Fruit fly (Drosophila melanogaster) whole organism, prepupa: ENCODE results near the gene Zmynd8.

Experiments used
- Blimp-1 ChIP-seq: fragments of 200-800 bp; sonication (Bioruptor generic); optimal IDR thresholded peaks from 3 replicates; lab custom pipeline; 2017; ENCODE audit warnings: missing biosample characterization, missing genetic modification characterization, mild to moderate bottlenecking, moderate library complexity, missing genetic modification reagents
- CG10631 ChIP-seq: fragments of 200-800 bp; sonication (Bioruptor generic); optimal IDR thresholded peaks from 2 replicates; lab custom pipeline; 2016; ENCODE audit warnings: missing biosample characterization, missing genetic modification characterization
- CG10669 ChIP-seq: fragments of 200-800 bp; sonication (Bioruptor generic); optimal IDR thresholded peaks from 3 replicates; lab custom pipeline; 2018; ENCODE audit warnings: missing biosample characterization, mild to moderate bottlenecking, missing genetic modification characterization, moderate library complexity
- CG11294 ChIP-seq: fragments of 200-800 bp; sonication (Bioruptor generic); IDR thresholded peaks from 2 replicates; pipeline ENCODE4 v1.3.6; 2022; ENCODE audit warnings: missing biosample characterization, missing genetic modification characterization
- CG11762 ChIP-seq: fragments of 200-800 bp; sonication (Bioruptor generic); optimal IDR thresholded peaks from 3 replicates; lab custom pipeline; 2016; ENCODE audit warnings: missing biosample characterization, missing genetic modification characterization; ENCODE audit not compliant: insufficient read depth
- CG15336 ChIP-seq: fragments of 200-800 bp; sonication (Bioruptor generic); IDR thresholded peaks from 2 replicates; pipeline ENCODE4 v1.3.6; 2022; ENCODE audit warnings: missing biosample characterization, missing genetic modification characterization
- CG1621 ChIP-seq: fragments of 200-800 bp; sonication (Bioruptor generic); optimal IDR thresholded peaks from 3 replicates; lab custom pipeline; 2018; ENCODE audit warnings: missing biosample characterization, mild to moderate bottlenecking, missing genetic modification characterization
- CG3032 ChIP-seq: fragments of 200-800 bp; optimal IDR thresholded peaks from 2 replicates; lab custom pipeline; 2019; ENCODE audit warnings: missing biosample characterization, mild to moderate bottlenecking, missing genetic modification characterization, moderate library complexity
- CG31627 ChIP-seq: fragments of 200-800 bp; sonication (Bioruptor generic); optimal IDR thresholded peaks from 3 replicates; lab custom pipeline; 2016; ENCODE audit warnings: missing biosample characterization, missing genetic modification characterization
- CG32006 ChIP-seq: fragments of 200-800 bp; sonication (Bioruptor generic); optimal IDR thresholded peaks from 3 replicates; lab custom pipeline; 2017; ENCODE audit warnings: missing biosample characterization, mild to moderate bottlenecking, missing genetic modification characterization
- CG34406 ChIP-seq: fragments of 200-800 bp; sonication (Bioruptor generic); optimal IDR thresholded peaks from 3 replicates; lab custom pipeline; 2016; ENCODE audit warnings: missing biosample characterization, missing genetic modification characterization
- CG3919 ChIP-seq: fragments of 200-800 bp; sonication (Bioruptor generic); optimal IDR thresholded peaks from 3 replicates; lab custom pipeline; 2016; ENCODE audit warnings: missing biosample characterization, missing genetic modification characterization
- CG4318 ChIP-seq: fragments of 200-800 bp; sonication (Bioruptor generic); optimal IDR thresholded peaks from 3 replicates; lab custom pipeline; 2017; ENCODE audit warnings: missing biosample characterization, mild to moderate bottlenecking, missing genetic modification characterization
- CG6163 ChIP-seq: fragments of 200-800 bp; sonication (Bioruptor generic); IDR thresholded peaks from 3 replicates; pipeline ENCODE4 v1.3.6; 2022; ENCODE audit warnings: missing biosample characterization, missing genetic modification characterization
- CG6276 ChIP-seq: fragments of 200-800 bp; sonication (Bioruptor generic); optimal IDR thresholded peaks from 2 replicates; lab custom pipeline; 2017; ENCODE audit warnings: missing biosample characterization, mild to moderate bottlenecking, missing genetic modification characterization
- CG6792 ChIP-seq: fragments of 200-800 bp; sonication (Bioruptor generic); optimal IDR thresholded peaks from 3 replicates; lab custom pipeline; 2016; ENCODE audit warnings: missing biosample characterization, missing genetic modification characterization
- CG6808 ChIP-seq: fragments of 200-800 bp; sonication (Bioruptor generic); optimal IDR thresholded peaks from 3 replicates; lab custom pipeline; 2017; ENCODE audit warnings: missing biosample characterization, missing genetic modification characterization, mild to moderate bottlenecking, moderate library complexity, missing genetic modification reagents
- CG6854 ChIP-seq: fragments of 200-800 bp; sonication (Bioruptor generic); optimal IDR thresholded peaks from 2 replicates; lab custom pipeline; 2017; ENCODE audit warnings: missing biosample characterization, mild to moderate bottlenecking, missing genetic modification characterization
- CG7368 ChIP-seq: fragments of 200-800 bp; sonication (Bioruptor generic); optimal IDR thresholded peaks from 3 replicates; lab custom pipeline; 2016; ENCODE audit warnings: missing biosample characterization, missing genetic modification characterization
- CG8319 ChIP-seq: fragments of 200-800 bp; sonication (Bioruptor generic); optimal IDR thresholded peaks from 3 replicates; lab custom pipeline; 2016; ENCODE audit warnings: missing biosample characterization, missing genetic modification characterization
- CG8632 ChIP-seq: fragments of 200-800 bp; sonication (Bioruptor generic); optimal IDR thresholded peaks from 3 replicates; lab custom pipeline; 2016; ENCODE audit warnings: missing biosample characterization, missing genetic modification characterization
- CG9139 ChIP-seq: fragments of 200-800 bp; sonication (Bioruptor generic); optimal IDR thresholded peaks from 3 replicates; lab custom pipeline; 2017; ENCODE audit warnings: missing biosample characterization, mild to moderate bottlenecking, missing genetic modification characterization
- Eip75B ChIP-seq: fragments of 200-800 bp; sonication (Bioruptor generic); optimal IDR thresholded peaks from 3 replicates; lab custom pipeline; 2016; ENCODE audit warnings: missing biosample characterization, missing genetic modification characterization
- Eip78C ChIP-seq: fragments of 200-800 bp; sonication (Bioruptor generic); peaks from one replicate; lab custom pipeline; 2016; ENCODE audit warnings: missing biosample characterization, missing genetic modification characterization
- Eip93F ChIP-seq: fragments of 200-800 bp; sonication (Bioruptor generic); optimal IDR thresholded peaks from 2 replicates; lab custom pipeline; 2016; ENCODE audit warnings: missing biosample characterization, mild to moderate bottlenecking, missing genetic modification characterization
- Ets21C ChIP-seq: fragments of 200-800 bp; sonication (Bioruptor generic); optimal IDR thresholded peaks from 3 replicates; lab custom pipeline; 2016; ENCODE audit warnings: missing biosample characterization, missing genetic modification characterization
- Gug ChIP-seq: fragments of 200-800 bp; sonication (Bioruptor generic); IDR thresholded peaks from 2 replicates; pipeline ENCODE4 v1.3.6; 2022; ENCODE audit warnings: missing biosample characterization, missing genetic modification characterization
- Hr38 ChIP-seq: sonication (Bioruptor generic); optimal IDR thresholded peaks from 2 replicates; lab custom pipeline; 2016; ENCODE audit warnings: missing biosample characterization, missing genetic modification characterization
- Hr39 ChIP-seq: fragments of 200-800 bp; sonication (Bioruptor generic); optimal IDR thresholded peaks from 2 replicates; lab custom pipeline; 2016; ENCODE audit warnings: missing biosample characterization, missing genetic modification characterization
- Hr4 ChIP-seq: fragments of 200-800 bp; sonication (Bioruptor generic); optimal IDR thresholded peaks from 3 replicates; lab custom pipeline; 2016; ENCODE audit warnings: missing biosample characterization, missing genetic modification characterization
- Met ChIP-seq: fragments of 200-800 bp; sonication (Bioruptor generic); optimal IDR thresholded peaks from 3 replicates; lab custom pipeline; 2016; ENCODE audit warnings: missing biosample characterization, missing genetic modification characterization
- OdsH ChIP-seq: fragments of 200-800 bp; sonication (Bioruptor generic); optimal IDR thresholded peaks from 3 replicates; lab custom pipeline; 2016; ENCODE audit warnings: missing biosample characterization, missing genetic modification characterization
- Smox ChIP-seq: fragments of 200-800 bp; sonication (Bioruptor generic); optimal IDR thresholded peaks from 3 replicates; lab custom pipeline; 2016; ENCODE audit warnings: missing biosample characterization, missing genetic modification characterization
- Sox15 ChIP-seq: fragments of 200-800 bp; sonication (Bioruptor generic); optimal IDR thresholded peaks from 3 replicates; lab custom pipeline; 2016; ENCODE audit warnings: missing biosample characterization, missing genetic modification characterization
- dsx ChIP-seq: fragments of 200-800 bp; optimal IDR thresholded peaks from 3 replicates; lab custom pipeline; 2019; ENCODE audit warnings: missing biosample characterization, mild to moderate bottlenecking, missing genetic modification characterization, moderate library complexity; ENCODE audit not compliant: poor library complexity, severe bottlenecking
- eg ChIP-seq: fragments of 200-800 bp; sonication (Bioruptor generic); IDR thresholded peaks from 3 replicates; pipeline ENCODE4 v1.3.6; 2022; ENCODE audit warnings: missing biosample characterization, missing genetic modification characterization
- esn ChIP-seq: fragments of 200-800 bp; sonication (Bioruptor generic); optimal IDR thresholded peaks from 2 replicates; lab custom pipeline; 2016; ENCODE audit warnings: missing biosample characterization, mild to moderate bottlenecking, missing genetic modification characterization, moderate library complexity
- fd59A ChIP-seq: fragments of 200-800 bp; sonication (Bioruptor generic); optimal IDR thresholded peaks from 2 replicates; lab custom pipeline; 2017; ENCODE audit warnings: missing biosample characterization, mild to moderate bottlenecking, missing genetic modification characterization, missing genetic modification reagents
- fkh ChIP-seq: fragments of 200-800 bp; sonication (Bioruptor generic); optimal IDR thresholded peaks from 3 replicates; lab custom pipeline; 2017; ENCODE audit warnings: missing biosample characterization, mild to moderate bottlenecking, missing genetic modification characterization, moderate library complexity
- lz ChIP-seq: fragments of 200-800 bp; sonication (Bioruptor generic); optimal IDR thresholded peaks from 3 replicates; lab custom pipeline; 2016; ENCODE audit warnings: missing biosample characterization, missing genetic modification characterization
- net ChIP-seq: fragments of 200-800 bp; sonication (Bioruptor generic); optimal IDR thresholded peaks from 3 replicates; lab custom pipeline; 2016; ENCODE audit warnings: missing biosample characterization, missing genetic modification characterization
- pdm3 ChIP-seq: fragments of 200-800 bp; sonication (Bioruptor generic); optimal IDR thresholded peaks from 3 replicates; lab custom pipeline; 2016; ENCODE audit warnings: missing biosample characterization, missing genetic modification characterization
- salr ChIP-seq, 2 experiments: fragments of 200-800 bp; sonication (Bioruptor generic); optimal IDR thresholded peaks; 3 replicates each; lab custom pipeline; 2016 to 2018; ENCODE audit warnings: missing biosample characterization in 2 of 2, missing genetic modification characterization in 2 of 2, mild to moderate bottlenecking in 1 of 2
- spab ChIP-seq: fragments of 200-800 bp; sonication (Bioruptor generic); optimal IDR thresholded peaks from 2 replicates; lab custom pipeline; 2017; ENCODE audit warnings: missing biosample characterization, mild to moderate bottlenecking, missing genetic modification characterization, missing genetic modification reagents
- svp ChIP-seq: fragments of 200-800 bp; sonication (Bioruptor generic); peaks from one replicate; lab custom pipeline; 2016; ENCODE audit warnings: missing biosample characterization, missing genetic modification characterization
- vri ChIP-seq: fragments of 200-800 bp; sonication (Bioruptor generic); optimal IDR thresholded peaks from 3 replicates; lab custom pipeline; 2016; ENCODE audit warnings: missing biosample characterization, mild to moderate bottlenecking, missing genetic modification characterization

The Zmynd8 gene

DNA sequence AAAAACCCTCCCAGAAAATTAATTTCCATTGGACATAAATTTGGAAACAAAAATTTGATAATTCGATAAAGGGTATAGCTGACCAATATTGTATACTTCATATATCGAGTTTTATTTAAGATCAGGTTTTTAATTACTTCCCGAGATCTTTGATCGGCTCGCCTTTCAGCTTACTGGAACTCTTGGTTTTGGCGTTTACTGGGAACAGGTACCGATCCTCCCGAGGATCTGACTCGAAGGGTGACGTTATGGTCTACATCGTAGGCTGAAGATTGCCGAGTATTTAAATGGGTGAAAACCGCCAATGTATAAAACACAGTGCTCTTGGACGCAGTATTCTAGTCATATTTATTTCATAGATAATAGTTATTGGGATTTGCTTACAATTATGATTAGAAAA, 39.0 kb downstream of the Zmynd8 start, which contains the start of gene CG42693:
CG42693 (minus strand) TSS at position 101 of the 400 bp plus-strand sequence.
- no peak for TF ChIP-seq Hr4
- TF ChIP-seq eg (GFP tag; lab: Robert Waterston, UW): no peak
- no peak for TF ChIP-seq CG11294 (GFP tag; lab: Robert Waterston, UW)
- TF ChIP-seq CG34406 (GFP tag; lab: Kevin White, UChicago): no peak
- TF ChIP-seq Sox15 (GFP tag; lab: Kevin White, UChicago): no peak
- TF ChIP-seq dsx: no peak
- TF ChIP-seq CG3032 (tag; lab: Kevin White, UChicago): no peak
- no peak for TF ChIP-seq lz (GFP tag; lab: Kevin White, UChicago)
- TF ChIP-seq Eip93F (GFP tag; lab: Kevin White, UChicago): no peak
- TF ChIP-seq Blimp-1 (GFP tag; lab: Kevin White, UChicago): no peak
- TF ChIP-seq CG8319 (GFP tag; lab: Kevin White, UChicago): no peak
- no peak for TF ChIP-seq Hr38 (GFP tag; lab: Kevin White, UChicago)
- no peak for TF ChIP-seq Smox (GFP tag; lab: Kevin White, UChicago)
- no peak for TF ChIP-seq CG15336 (GFP tag; lab: Robert Waterston, UW)
- TF ChIP-seq Ets21C (GFP tag; lab: Kevin White, UChicago): no peak
- no peak for TF ChIP-seq CG6808 (GFP tag; lab: Kevin White, UChicago)
- no peak for TF ChIP-seq CG10631 (GFP tag; lab: Kevin White, UChicago)
- TF ChIP-seq CG11762 (GFP tag; lab: Kevin White, UChicago): no peak
- no peak for TF ChIP-seq CG1621 (tag; lab: Kevin White, UChicago)
- no peak for TF ChIP-seq svp (GFP tag; lab: Kevin White, UChicago)

DNA sequence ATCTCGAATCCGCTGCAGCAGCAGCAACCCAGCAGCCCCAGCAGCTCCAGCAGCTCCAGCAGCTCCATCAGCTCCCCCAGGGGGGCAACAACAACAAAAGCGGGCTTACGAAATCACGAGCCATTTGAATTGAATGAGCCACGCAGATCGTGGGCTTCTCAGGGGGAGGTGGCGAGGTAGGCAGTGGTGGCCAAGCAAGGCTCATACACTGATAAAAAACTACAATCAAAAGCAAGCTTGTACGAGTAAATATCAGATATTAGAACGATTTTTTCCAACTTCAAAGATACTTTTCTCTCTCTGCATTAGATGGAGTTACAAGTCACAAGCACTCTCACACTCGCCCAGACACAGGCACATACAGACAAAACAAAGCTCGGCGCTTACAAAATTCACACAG, 39.9 kb downstream of the Zmynd8 start:
- TF ChIP-seq CG6808 (GFP tag; lab: Kevin White, UChicago) (no peak), CG31627 (GFP tag; lab: Kevin White, UChicago) (peak; percentile 44), Ets21C (GFP tag; lab: Kevin White, UChicago) (no peak), CG11762 (GFP tag; lab: Kevin White, UChicago) (no peak), CG32006 (peak; percentile 63), CG15336 (GFP tag; lab: Robert Waterston, UW) (peak; percentile 83), salr (GFP tag; optimal IDR thresholded peaks at IDR 0.05; lab: Kevin White, UChicago) (peak in 1 of 2 experiments; percentile 45), Eip75B (peak; percentile 48), esn (GFP tag; lab: Kevin White, UChicago) (peak; percentile 46), CG7368 (GFP tag; lab: Kevin White, UChicago) (peak; percentile 8), Met (GFP tag; lab: Kevin White, UChicago) (peak; percentile 42), svp (GFP tag; lab: Kevin White, UChicago) (no peak), vri (GFP tag; lab: Kevin White, UChicago) (peak; percentile 31), dsx (no peak), Hr38 (GFP tag; lab: Kevin White, UChicago) (no peak), pdm3 (GFP tag; lab: Kevin White, UChicago) (peak; percentile 32), Smox (GFP tag; lab: Kevin White, UChicago) (peak; percentile 16), CG6276 (peak; percentile 70), CG8319 (GFP tag; lab: Kevin White, UChicago) (no peak), OdsH (peak; percentile 53), Blimp-1 (GFP tag; lab: Kevin White, UChicago) (no peak), CG6792 (GFP tag; lab: Kevin White, UChicago) (no peak), Sox15 (GFP tag; lab: Kevin White, UChicago) (no peak), CG3919 (GFP tag; lab: Kevin White, UChicago) (peak; percentile 47), Hr39 (GFP tag; lab: Kevin White, UChicago) (peak; percentile 46), Eip93F (GFP tag; lab: Kevin White, UChicago) (no peak), CG34406 (GFP tag; lab: Kevin White, UChicago) (no peak), CG9139 (no peak), eg (GFP tag; lab: Robert Waterston, UW) (peak; percentile 88), CG4318 (GFP tag; lab: Kevin White, UChicago) (peak; percentile 59), CG8632 (GFP tag; lab: Kevin White, UChicago) (no peak), CG10631 (GFP tag; lab: Kevin White, UChicago) (peak; percentile 38), spab (GFP tag; lab: Kevin White, UChicago) (no peak), CG6163 (peak; percentile 79), CG3032 (tag; lab: Kevin White, UChicago) (no peak), CG10669 (GFP tag; lab: Kevin White, UChicago) (no peak), fd59A (GFP tag; lab: Kevin White, UChicago) (no peak), net (GFP tag; lab: Kevin White, UChicago) (peak; percentile 48), CG6854 (no peak), fkh (GFP tag; lab: Kevin White, UChicago) (no peak), CG11294 (GFP tag; lab: Robert Waterston, UW) (peak; percentile 24; the same call in 1 of the 2 replicates), Gug (GFP tag; lab: Robert Waterston, UW) (peak; percentile 70), Eip78C (GFP tag; lab: Kevin White, UChicago) (peak; percentile 82), lz (GFP tag; lab: Kevin White, UChicago) (peak; percentile 41)
